Fruit fly (Drosophila melanogaster) whole organism, prepupa: ENCODE data around the gene CG14515.
A peak's percentile ranks its signal among the peaks of the same experiment; 100 is the strongest.

Source experiments
- Blimp-1 ChIP-seq: fragments of 200-800 bp; sonication (Bioruptor generic); optimal IDR thresholded peaks from 3 replicates; lab custom pipeline; 2017; ENCODE audit warnings: missing biosample characterization, missing genetic modification characterization, mild to moderate bottlenecking, moderate library complexity, missing genetic modification reagents
- CG10631 ChIP-seq: fragments of 200-800 bp; sonication (Bioruptor generic); optimal IDR thresholded peaks from 2 replicates; lab custom pipeline; 2016; ENCODE audit warnings: missing biosample characterization, missing genetic modification characterization
- CG1621 ChIP-seq: fragments of 200-800 bp; sonication (Bioruptor generic); optimal IDR thresholded peaks from 3 replicates; lab custom pipeline; 2018; ENCODE audit warnings: missing biosample characterization, mild to moderate bottlenecking, missing genetic modification characterization
- CG16779 ChIP-seq: fragments of 200-800 bp; sonication (Bioruptor generic); optimal IDR thresholded peaks from 3 replicates; lab custom pipeline; 2017; ENCODE audit warnings: missing biosample characterization, mild to moderate bottlenecking, missing genetic modification characterization
- CG3032 ChIP-seq: fragments of 200-800 bp; optimal IDR thresholded peaks from 2 replicates; lab custom pipeline; 2019; ENCODE audit warnings: missing biosample characterization, mild to moderate bottlenecking, missing genetic modification characterization, moderate library complexity
- CG31627 ChIP-seq: fragments of 200-800 bp; sonication (Bioruptor generic); optimal IDR thresholded peaks from 3 replicates; lab custom pipeline; 2016; ENCODE audit warnings: missing biosample characterization, missing genetic modification characterization
- CG4318 ChIP-seq: fragments of 200-800 bp; sonication (Bioruptor generic); optimal IDR thresholded peaks from 3 replicates; lab custom pipeline; 2017; ENCODE audit warnings: missing biosample characterization, mild to moderate bottlenecking, missing genetic modification characterization
- CG6163 ChIP-seq: fragments of 200-800 bp; sonication (Bioruptor generic); IDR thresholded peaks from 3 replicates; pipeline ENCODE4 v1.3.6; 2022; ENCODE audit warnings: missing biosample characterization, missing genetic modification characterization
- CG6276 ChIP-seq: fragments of 200-800 bp; sonication (Bioruptor generic); optimal IDR thresholded peaks from 2 replicates; lab custom pipeline; 2017; ENCODE audit warnings: missing biosample characterization, mild to moderate bottlenecking, missing genetic modification characterization
- CG6854 ChIP-seq: fragments of 200-800 bp; sonication (Bioruptor generic); optimal IDR thresholded peaks from 2 replicates; lab custom pipeline; 2017; ENCODE audit warnings: missing biosample characterization, mild to moderate bottlenecking, missing genetic modification characterization
- CG8319 ChIP-seq: fragments of 200-800 bp; sonication (Bioruptor generic); optimal IDR thresholded peaks from 3 replicates; lab custom pipeline; 2016; ENCODE audit warnings: missing biosample characterization, missing genetic modification characterization
- CG8632 ChIP-seq: fragments of 200-800 bp; sonication (Bioruptor generic); optimal IDR thresholded peaks from 3 replicates; lab custom pipeline; 2016; ENCODE audit warnings: missing biosample characterization, missing genetic modification characterization
- CG9139 ChIP-seq: fragments of 200-800 bp; sonication (Bioruptor generic); optimal IDR thresholded peaks from 3 replicates; lab custom pipeline; 2017; ENCODE audit warnings: missing biosample characterization, mild to moderate bottlenecking, missing genetic modification characterization
- Eip75B ChIP-seq: fragments of 200-800 bp; sonication (Bioruptor generic); optimal IDR thresholded peaks from 3 replicates; lab custom pipeline; 2016; ENCODE audit warnings: missing biosample characterization, missing genetic modification characterization
- Eip78C ChIP-seq: fragments of 200-800 bp; sonication (Bioruptor generic); peaks from one replicate; lab custom pipeline; 2016; ENCODE audit warnings: missing biosample characterization, missing genetic modification characterization
- Eip93F ChIP-seq: fragments of 200-800 bp; sonication (Bioruptor generic); optimal IDR thresholded peaks from 2 replicates; lab custom pipeline; 2016; ENCODE audit warnings: missing biosample characterization, mild to moderate bottlenecking, missing genetic modification characterization
- Ets96B ChIP-seq: fragments of 200-800 bp; optimal IDR thresholded peaks from 2 replicates; lab custom pipeline; 2019; ENCODE audit warnings: missing biosample characterization, mild to moderate bottlenecking, missing genetic modification characterization, moderate library complexity
- Gug ChIP-seq: fragments of 200-800 bp; sonication (Bioruptor generic); IDR thresholded peaks from 2 replicates; pipeline ENCODE4 v1.3.6; 2022; ENCODE audit warnings: missing biosample characterization, missing genetic modification characterization
- Hr38 ChIP-seq: sonication (Bioruptor generic); optimal IDR thresholded peaks from 2 replicates; lab custom pipeline; 2016; ENCODE audit warnings: missing biosample characterization, missing genetic modification characterization
- Hr39 ChIP-seq: fragments of 200-800 bp; sonication (Bioruptor generic); optimal IDR thresholded peaks from 2 replicates; lab custom pipeline; 2016; ENCODE audit warnings: missing biosample characterization, missing genetic modification characterization
- Hr4 ChIP-seq: fragments of 200-800 bp; sonication (Bioruptor generic); optimal IDR thresholded peaks from 3 replicates; lab custom pipeline; 2016; ENCODE audit warnings: missing biosample characterization, missing genetic modification characterization
- Smox ChIP-seq: fragments of 200-800 bp; sonication (Bioruptor generic); optimal IDR thresholded peaks from 3 replicates; lab custom pipeline; 2016; ENCODE audit warnings: missing biosample characterization, missing genetic modification characterization
- Sox102F ChIP-seq: fragments of 200-800 bp; sonication (Bioruptor generic); optimal IDR thresholded peaks from 2 replicates; lab custom pipeline; 2016; ENCODE audit warnings: missing biosample characterization, mild to moderate bottlenecking, missing genetic modification characterization
- Sox14 ChIP-seq: fragments of 200-800 bp; sonication (Bioruptor generic); optimal IDR thresholded peaks from 3 replicates; lab custom pipeline; 2016; ENCODE audit warnings: missing biosample characterization, missing genetic modification characterization
- Sox15 ChIP-seq: fragments of 200-800 bp; sonication (Bioruptor generic); optimal IDR thresholded peaks from 3 replicates; lab custom pipeline; 2016; ENCODE audit warnings: missing biosample characterization, missing genetic modification characterization
- acj6 ChIP-seq: fragments of 200-800 bp; sonication (Bioruptor generic); optimal IDR thresholded peaks from 3 replicates; lab custom pipeline; 2016; ENCODE audit warnings: missing biosample characterization, missing genetic modification characterization
- cyc ChIP-seq: fragments of 200-800 bp; sonication (Bioruptor generic); optimal IDR thresholded peaks from 3 replicates; lab custom pipeline; 2016; ENCODE audit warnings: missing biosample characterization, missing genetic modification characterization
- dsx ChIP-seq: fragments of 200-800 bp; optimal IDR thresholded peaks from 3 replicates; lab custom pipeline; 2019; ENCODE audit warnings: missing biosample characterization, mild to moderate bottlenecking, missing genetic modification characterization, moderate library complexity; ENCODE audit not compliant: poor library complexity, severe bottlenecking
- eg ChIP-seq: fragments of 200-800 bp; sonication (Bioruptor generic); IDR thresholded peaks from 3 replicates; pipeline ENCODE4 v1.3.6; 2022; ENCODE audit warnings: missing biosample characterization, missing genetic modification characterization
- esn ChIP-seq: fragments of 200-800 bp; sonication (Bioruptor generic); optimal IDR thresholded peaks from 2 replicates; lab custom pipeline; 2016; ENCODE audit warnings: missing biosample characterization, mild to moderate bottlenecking, missing genetic modification characterization, moderate library complexity
- fd59A ChIP-seq: fragments of 200-800 bp; sonication (Bioruptor generic); optimal IDR thresholded peaks from 2 replicates; lab custom pipeline; 2017; ENCODE audit warnings: missing biosample characterization, mild to moderate bottlenecking, missing genetic modification characterization, missing genetic modification reagents
- fd85E ChIP-seq: fragments of 200-800 bp; sonication (Bioruptor generic); optimal IDR thresholded peaks from 3 replicates; lab custom pipeline; 2016; ENCODE audit warnings: missing biosample characterization, missing genetic modification characterization
- lz ChIP-seq: fragments of 200-800 bp; sonication (Bioruptor generic); optimal IDR thresholded peaks from 3 replicates; lab custom pipeline; 2016; ENCODE audit warnings: missing biosample characterization, missing genetic modification characterization
- net ChIP-seq: fragments of 200-800 bp; sonication (Bioruptor generic); optimal IDR thresholded peaks from 3 replicates; lab custom pipeline; 2016; ENCODE audit warnings: missing biosample characterization, missing genetic modification characterization
- pdm3 ChIP-seq: fragments of 200-800 bp; sonication (Bioruptor generic); optimal IDR thresholded peaks from 3 replicates; lab custom pipeline; 2016; ENCODE audit warnings: missing biosample characterization, missing genetic modification characterization
- salr ChIP-seq, 2 experiments: fragments of 200-800 bp; sonication (Bioruptor generic); optimal IDR thresholded peaks; 3 replicates each; lab custom pipeline; 2016 to 2018; ENCODE audit warnings: missing biosample characterization in 2 of 2, missing genetic modification characterization in 2 of 2, mild to moderate bottlenecking in 1 of 2
- spab ChIP-seq: fragments of 200-800 bp; sonication (Bioruptor generic); optimal IDR thresholded peaks from 2 replicates; lab custom pipeline; 2017; ENCODE audit warnings: missing biosample characterization, mild to moderate bottlenecking, missing genetic modification characterization, missing genetic modification reagents
- svp ChIP-seq: fragments of 200-800 bp; sonication (Bioruptor generic); peaks from one replicate; lab custom pipeline; 2016; ENCODE audit warnings: missing biosample characterization, missing genetic modification characterization
- topi ChIP-seq: fragments of 200-800 bp; sonication (Bioruptor generic); optimal IDR thresholded peaks from 3 replicates; lab custom pipeline; 2016; ENCODE audit warnings: missing biosample characterization, missing genetic modification characterization
- vri ChIP-seq: fragments of 200-800 bp; sonication (Bioruptor generic); optimal IDR thresholded peaks from 3 replicates; lab custom pipeline; 2016; ENCODE audit warnings: missing biosample characterization, mild to moderate bottlenecking, missing genetic modification characterization

CG14515 gene

dm6 chr3R:29164930-29165693, 32.2 kb upstream of the CG14515 start, which contains the start of gene CG11898 (continued):
- TF ChIP-seq svp (GFP tag; lab: Kevin White, UChicago) (peak; percentile 81), CG9139 (GFP tag; lab: Kevin White, UChicago) (no peak), Sox15 (no peak), lz (GFP tag; lab: Kevin White, UChicago) (peak; percentile 47), CG6163 (peak; percentile 21; the same call in 1 of the 3 replicates), Hr38 (GFP tag; lab: Kevin White, UChicago) (no peak), esn (GFP tag; lab: Kevin White, UChicago) (no peak), CG1621 (no peak), CG16779 (tag; lab: Kevin White, UChicago) (no peak), CG31627 (GFP tag; lab: Kevin White, UChicago) (peak; percentile 37), Hr39 (GFP tag; lab: Kevin White, UChicago) (peak; percentile 34), fd85E (no peak), CG8632 (no peak), cyc (GFP tag; lab: Kevin White, UChicago) (no peak), Hr4 (GFP tag; lab: Kevin White, UChicago) (no peak), topi (GFP tag; lab: Kevin White, UChicago) (peak; percentile 52), Eip93F (GFP tag; lab: Kevin White, UChicago) (peak; percentile 42), salr (GFP tag; optimal IDR thresholded peaks at IDR 0.05; lab: Kevin White, UChicago) (no peak), CG3032 (no peak), CG6276 (GFP tag; lab: Kevin White, UChicago) (no peak), Smox (GFP tag; lab: Kevin White, UChicago) (peak; percentile 61), CG8319 (GFP tag; lab: Kevin White, UChicago) (no peak), spab (GFP tag; lab: Kevin White, UChicago) (no peak), acj6 (GFP tag; lab: Kevin White, UChicago) (no peak), dsx (GFP tag; lab: Kevin White, UChicago) (no peak), Blimp-1 (GFP tag; lab: Kevin White, UChicago) (no peak), Gug (GFP tag; lab: Robert Waterston, UW) (no peak), pdm3 (GFP tag; lab: Kevin White, UChicago) (no peak)
- TF ChIP-seq, all 60 proteins: peak for 16

- TF ChIP-seq Eip75B (no peak), svp (GFP tag; lab: Kevin White, UChicago) (peak; percentile 45), eg (peak; percentile 28; the same call in 1 of the 3 replicates), Hr4 (GFP tag; lab: Kevin White, UChicago) (peak; percentile 8)
These were observed 6.4 kb upstream of the CG14515 start for dm6 chr3R:29190984-29191383.

DNA sequence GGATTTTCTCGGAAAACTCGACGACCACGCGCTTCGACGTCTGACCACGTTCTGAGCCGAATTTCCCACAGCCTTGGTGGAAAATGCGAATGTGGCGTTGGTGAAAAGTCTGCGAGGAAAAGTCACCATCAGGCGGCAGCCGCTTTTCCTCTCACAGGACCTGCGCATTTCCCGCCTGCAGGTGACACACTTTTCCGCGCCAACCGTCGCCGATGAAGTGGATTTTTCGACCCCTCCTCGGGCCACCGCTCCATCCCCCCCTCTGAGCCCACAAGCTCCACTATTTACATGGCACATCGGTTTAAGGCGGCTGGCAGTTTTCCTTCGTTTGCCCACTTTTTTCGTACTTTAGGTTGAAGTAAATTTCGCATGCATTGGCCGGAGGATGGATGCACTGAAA, 2.4 kb upstream of the CG14515 start, which contains the start of gene jus:
TSS of gene jus (minus strand) at position 38 of the 400 bp plus-strand sequence.
- TF ChIP-seq net (GFP tag; lab: Kevin White, UChicago) = no peak
- TF ChIP-seq svp (GFP tag; lab: Kevin White, UChicago) = peak; percentile 40

- no peak for TF ChIP-seq Ets96B (tag; lab: Kevin White, UChicago)
- no peak for TF ChIP-seq Sox102F (GFP tag; lab: Kevin White, UChicago)
- TF ChIP-seq Sox14 = no peak
- no peak for TF ChIP-seq Eip78C (GFP tag; lab: Kevin White, UChicago)
- no peak for TF ChIP-seq CG10631 (GFP tag; lab: Kevin White, UChicago)
- no peak for TF ChIP-seq CG6854 (GFP tag; lab: Kevin White, UChicago)
- no peak for TF ChIP-seq Smox (GFP tag; lab: Kevin White, UChicago)
- no peak for TF ChIP-seq CG8632
- TF ChIP-seq CG6163 = no peak
- TF ChIP-seq CG16779 (tag; lab: Kevin White, UChicago) = no peak
- TF ChIP-seq CG4318 (GFP tag; lab: Kevin White, UChicago) = no peak
- TF ChIP-seq vri = no peak
- TF ChIP-seq fd59A = no peak
- TF ChIP-seq, all 60 proteins: peak for 0
These were observed 943 bp downstream of the CG14515 start for dm6 chr3R:29198299-29198698.
